Worm (Caenorhabditis elegans) whole organism, early embryonic: ENCODE data around the gene F20D6.8.

ENCODE experiments used
- B0310.2 ChIP-seq: sonication (generic microtip); optimal IDR thresholded peaks from 2 replicates; lab custom pipeline; 2016; ENCODE audit warnings: mild to moderate bottlenecking, missing genetic modification characterization, missing compliant biosample characterization
- F13C5.2 ChIP-seq: sonication (generic microtip); optimal IDR thresholded peaks from 2 replicates; lab custom pipeline; 2017; ENCODE audit warnings: mild to moderate bottlenecking, missing genetic modification characterization, inconsistent platforms, missing compliant biosample characterization
- aly-1 ChIP-seq: sonication (generic microtip); optimal IDR thresholded peaks from 2 replicates; lab custom pipeline; 2016; ENCODE audit warnings: missing genetic modification characterization, missing compliant biosample characterization
- ama-1 ChIP-seq: fragments of 150-350 bp; optimal IDR thresholded peaks from 2 replicates; lab custom pipeline; 2014
- ceh-13 ChIP-seq: fragments of 200-800 bp; sonication (Bioruptor generic); optimal IDR thresholded peaks from 2 replicates; lab custom pipeline; 2018; ENCODE audit warnings: mild to moderate bottlenecking, missing genetic modification characterization, missing compliant biosample characterization
- ceh-36 ChIP-seq: sonication (generic microtip); optimal IDR thresholded peaks from 2 replicates; lab custom pipeline; 2016; ENCODE audit warnings: missing genetic modification characterization, inconsistent platforms, missing compliant biosample characterization
- ets-7 ChIP-seq: sonication (generic microtip); optimal IDR thresholded peaks from 2 replicates; lab custom pipeline; 2016; ENCODE audit warnings: missing genotype, missing genetic modification characterization, missing compliant biosample characterization
- flt-1 ChIP-seq: fragments of 200-800 bp; sonication (Bioruptor generic); IDR thresholded peaks from 2 replicates; pipeline ENCODE4 v1.3.6; 2022; ENCODE audit warnings: missing genetic modification characterization, missing compliant biosample characterization
- hmbx-1 ChIP-seq: sonication (generic microtip); optimal IDR thresholded peaks from 2 replicates; lab custom pipeline; 2016; ENCODE audit warnings: mild to moderate bottlenecking, missing genetic modification characterization, missing compliant biosample characterization
- hmg-4 ChIP-seq: fragments of 200-800 bp; sonication (Bioruptor generic); optimal IDR thresholded peaks from 2 replicates; lab custom pipeline; 2018; ENCODE audit warnings: mild to moderate bottlenecking, missing genetic modification characterization, missing compliant biosample characterization
- hnd-1 ChIP-seq: sonication (generic microtip); optimal IDR thresholded peaks from 2 replicates; lab custom pipeline; 2016; ENCODE audit warnings: missing genetic modification characterization, missing compliant biosample characterization
- pes-1 ChIP-seq: fragments of 200-800 bp; sonication (Bioruptor generic); IDR thresholded peaks from 2 replicates; pipeline ENCODE4 v1.3.6; 2022; ENCODE audit warnings: missing genetic modification reagents, missing genetic modification characterization, missing compliant biosample characterization
- scrt-1 ChIP-seq: fragments of 200-800 bp; sonication (Bioruptor generic); IDR thresholded peaks from 2 replicates; pipeline ENCODE4 v1.3.6; 2022; ENCODE audit warnings: missing genetic modification characterization, missing compliant biosample characterization
- sea-1 ChIP-seq: fragments of 200-800 bp; sonication (Bioruptor generic); conservative IDR thresholded peaks from 2 replicates; pipeline ENCODE4 v1.3.6; 2022; ENCODE audit warnings: missing genetic modification characterization, missing compliant biosample characterization
- tbx-11 ChIP-seq: fragments of 200-800 bp; sonication (Bioruptor generic); IDR thresholded peaks from 2 replicates; pipeline ENCODE4 v1.3.6; 2022; ENCODE audit warnings: missing genetic modification characterization, missing compliant biosample characterization
- tbx-37 ChIP-seq: fragments of 200-800 bp; sonication (Bioruptor generic); conservative IDR thresholded peaks from 2 replicates; pipeline ENCODE4 v1.3.6; 2022; ENCODE audit warnings: missing genetic modification reagents, missing genetic modification characterization, missing compliant biosample characterization
- tra-4 ChIP-seq: sonication (generic microtip); optimal IDR thresholded peaks from 2 replicates; lab custom pipeline; 2017; ENCODE audit warnings: missing genetic modification characterization, missing compliant biosample characterization

The F20D6.8 gene

ce11 chrV:8178279-8178678, 10.2 kb upstream of the F20D6.8 start:
- no peak for TF ChIP-seq scrt-1
- no peak for TF ChIP-seq hnd-1 (tag; lab: Kevin White, UChicago)

DNA sequence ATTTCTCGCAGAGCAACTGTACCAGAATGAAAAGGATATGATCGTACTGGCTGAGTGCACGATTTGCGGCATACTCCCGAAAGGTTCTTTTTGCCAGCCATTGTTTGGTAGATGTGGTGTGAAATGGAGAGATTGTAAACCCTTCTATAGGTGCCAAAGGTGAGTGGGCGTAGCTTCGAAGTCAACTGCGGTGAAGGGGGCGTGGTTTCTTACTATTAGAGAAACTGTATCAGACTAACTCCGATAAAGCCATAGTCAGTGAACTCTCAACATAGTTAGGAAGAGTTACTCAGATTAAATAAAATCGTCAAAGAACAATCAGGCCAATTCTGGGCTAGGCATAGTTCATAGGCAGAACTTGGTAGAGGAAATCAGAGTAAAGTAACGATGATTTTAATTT, 9.3 kb upstream of the F20D6.8 start, which contains the start of gene F20D6.9:
F20D6.9 (minus strand) TSS at position 101 of the 400 bp plus-strand sequence.
- TF ChIP-seq ceh-36 (tag; lab: Kevin White, UChicago): no peak
- TF ChIP-seq aly-1 (tag; lab: Kevin White, UChicago): no peak
- no peak for TF ChIP-seq ets-7 (tag; lab: Kevin White, UChicago)
- TF ChIP-seq hmg-4 (GFP tag; lab: Kevin White, UChicago): no peak
- TF ChIP-seq tbx-37: no peak
- no peak for TF ChIP-seq hmbx-1
- TF ChIP-seq sea-1 (GFP tag; lab: Robert Waterston, UW): no peak
- no peak for TF ChIP-seq flt-1
- TF ChIP-seq ceh-13 (GFP tag; lab: Kevin White, UChicago): no peak
- no peak for TF ChIP-seq scrt-1
- TF ChIP-seq F13C5.2: no peak
- TF ChIP-seq pes-1: no peak

ce11 chrV:8171688-8172087, 3.6 kb upstream of the F20D6.8 start:
- TF ChIP-seq hnd-1 (tag; lab: Kevin White, UChicago) (no peak), hmg-4 (GFP tag; lab: Kevin White, UChicago) (no peak), B0310.2 (no peak), flt-1 (no peak), ama-1 (lab: Kevin White, UChicago) (no peak), tra-4 (tag; lab: Kevin White, UChicago) (no peak), ets-7 (tag; lab: Kevin White, UChicago) (no peak), F13C5.2 (no peak), scrt-1 (no peak), tbx-11 (GFP tag; lab: Robert Waterston, UW) (no peak), aly-1 (tag; lab: Kevin White, UChicago) (no peak)

ce11 chrV:8170300-8170699, 2.2 kb upstream of the F20D6.8 start:
- TF ChIP-seq tbx-11 (GFP tag; lab: Robert Waterston, UW): no peak

ce11 chrV:8169150-8169549, 1.1 kb upstream of the F20D6.8 start:
- TF ChIP-seq ceh-36 (tag; lab: Kevin White, UChicago): no peak
- TF ChIP-seq B0310.2: no peak
- TF ChIP-seq tra-4 (tag; lab: Kevin White, UChicago): no peak
- TF ChIP-seq pes-1: no peak
- no peak for TF ChIP-seq sea-1 (GFP tag; lab: Robert Waterston, UW)
- no peak for TF ChIP-seq ceh-13 (GFP tag; lab: Kevin White, UChicago)
- no peak for TF ChIP-seq flt-1
- no peak for TF ChIP-seq scrt-1
- no peak for TF ChIP-seq tbx-37
- TF ChIP-seq hnd-1 (tag; lab: Kevin White, UChicago): no peak
- TF ChIP-seq tbx-11 (GFP tag; lab: Robert Waterston, UW): no peak
- no peak for TF ChIP-seq hmbx-1
- TF ChIP-seq hmg-4 (GFP tag; lab: Kevin White, UChicago): no peak

- no peak for TF ChIP-seq ceh-36 (tag; lab: Kevin White, UChicago)
- TF ChIP-seq flt-1: no peak
- no peak for TF ChIP-seq tbx-11 (GFP tag; lab: Robert Waterston, UW)
- TF ChIP-seq hmg-4 (GFP tag; lab: Kevin White, UChicago): no peak
- TF ChIP-seq sea-1 (GFP tag; lab: Robert Waterston, UW): no peak
- no peak for TF ChIP-seq aly-1 (tag; lab: Kevin White, UChicago)
- no peak for TF ChIP-seq scrt-1
- no peak for TF ChIP-seq tbx-37
- TF ChIP-seq ets-7 (tag; lab: Kevin White, UChicago): no peak
- TF ChIP-seq ama-1 (lab: Kevin White, UChicago): no peak
- TF ChIP-seq F13C5.2: no peak
- no peak for TF ChIP-seq hnd-1 (tag; lab: Kevin White, UChicago)
- TF ChIP-seq ceh-13 (GFP tag; lab: Kevin White, UChicago): no peak
- TF ChIP-seq hmbx-1: no peak
- TF ChIP-seq tra-4 (tag; lab: Kevin White, UChicago): no peak
These were observed 4.9 kb downstream of the F20D6.8 start for ce11 chrV:8163199-8163598.

DNA sequence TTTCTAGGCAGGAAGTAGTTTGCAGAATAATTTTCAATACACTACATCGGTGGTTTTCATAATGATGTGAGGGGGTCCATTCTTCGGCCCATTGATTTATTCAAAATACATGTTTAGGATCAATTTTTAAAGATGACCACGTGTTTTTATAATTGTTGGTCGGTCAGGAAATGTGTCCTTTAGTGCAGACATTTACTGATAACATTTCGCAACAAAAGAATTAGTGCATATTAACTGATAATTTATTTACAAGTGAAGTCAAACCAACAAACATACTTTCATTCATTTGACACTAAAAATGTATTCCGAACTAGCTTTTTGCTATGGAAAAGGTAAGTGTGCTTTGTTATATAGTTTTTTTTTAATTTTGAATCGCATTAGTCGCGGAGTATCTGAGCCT, 6.4 kb downstream of the F20D6.8 start, which contains the start of gene F20D6.5:
F20D6.5 (plus strand) TSS at position 259 of the 400 bp plus-strand sequence.
- no peak for TF ChIP-seq tbx-37
- no peak for TF ChIP-seq ceh-36 (tag; lab: Kevin White, UChicago)

DNA sequence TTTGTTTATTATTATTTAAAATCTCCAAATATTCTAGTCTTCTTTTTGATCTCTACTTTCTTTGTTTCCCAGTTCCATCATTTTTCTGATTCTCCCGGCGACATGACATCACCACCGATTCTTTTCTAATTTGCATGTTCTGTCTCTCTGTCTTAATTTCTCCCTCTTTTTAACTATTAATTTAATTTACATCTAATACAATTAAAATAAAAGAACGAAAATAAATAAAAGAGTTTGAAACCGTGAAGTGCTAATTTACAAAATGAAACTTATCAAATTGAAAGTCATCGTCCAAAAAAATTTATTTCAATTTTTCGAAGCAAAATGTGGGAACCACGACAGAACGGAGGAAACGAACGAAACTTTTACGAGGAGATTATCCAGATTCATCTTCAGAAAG, 8.4 kb downstream of the F20D6.8 start, which contains the start of gene F20D6.6:
F20D6.6 (plus strand) TSS at position 301 of the 400 bp plus-strand sequence.
- TF ChIP-seq ets-7 (tag; lab: Kevin White, UChicago): no peak
- no peak for TF ChIP-seq aly-1 (tag; lab: Kevin White, UChicago)

- no peak for TF ChIP-seq ceh-13 (GFP tag; lab: Kevin White, UChicago)
- no peak for TF ChIP-seq F13C5.2
- no peak for TF ChIP-seq tbx-37
- no peak for TF ChIP-seq hmbx-1
- TF ChIP-seq tbx-11 (GFP tag; lab: Robert Waterston, UW): no peak
- no peak for TF ChIP-seq hnd-1 (tag; lab: Kevin White, UChicago)
- TF ChIP-seq pes-1: no peak
- TF ChIP-seq flt-1: no peak
- TF ChIP-seq aly-1 (tag; lab: Kevin White, UChicago): no peak
- TF ChIP-seq tra-4 (tag; lab: Kevin White, UChicago): no peak
- no peak for TF ChIP-seq sea-1 (GFP tag; lab: Robert Waterston, UW)
- no peak for TF ChIP-seq B0310.2
- TF ChIP-seq ama-1 (lab: Kevin White, UChicago): no peak
- TF ChIP-seq ceh-36 (tag; lab: Kevin White, UChicago): no peak
These were observed 10.6 kb downstream of the F20D6.8 start, which contains the start of gene sul-2 for ce11 chrV:8157446-8157845. sul-2 (plus strand) TSS chrV:8157746.
